Worm (Caenorhabditis elegans) whole organism, L1 larva: ENCODE data around the gene F44D12.19.

Experiments
- aha-1 ChIP-seq: fragments of 150-350 bp; optimal IDR thresholded peaks from 2 replicates; lab custom pipeline; 2014; ENCODE audit warnings: missing biosample characterization, missing genetic modification characterization
- ama-1 ChIP-seq: fragments of 150-350 bp; optimal IDR thresholded peaks from 2 replicates; lab custom pipeline; 2014
- ces-1 ChIP-seq: fragments of 150-350 bp; optimal IDR thresholded peaks from 2 replicates; lab custom pipeline; 2014; ENCODE audit warnings: missing biosample characterization, missing genetic modification reagents, missing genetic modification characterization
- dpl-1 ChIP-seq, 3 experiments: fragments of 150-350 bp in 2 of 3; sonication (generic microtip) in 1 of 3; optimal IDR thresholded peaks; 2 replicates each; lab custom pipeline; 2014 to 2017; ENCODE audit warnings: missing biosample characterization in 3 of 3, missing genetic modification characterization in 3 of 3, missing genetic modification reagents in 3 of 3
- ets-5 ChIP-seq: fragments of 200-800 bp; sonication (Bioruptor generic); IDR thresholded peaks from 2 replicates; pipeline ENCODE4 v1.3.6; 2022; ENCODE audit warnings: missing genetic modification characterization, missing compliant biosample characterization
- isw-1 ChIP-seq: fragments of 200-800 bp; sonication (Bioruptor generic); IDR thresholded peaks from 2 replicates; pipeline ENCODE4 v1.3.6; 2022; ENCODE audit warnings: missing genetic modification characterization, missing compliant biosample characterization
- lin-14 ChIP-seq: fragments of 200-800 bp; sonication (Bioruptor generic); optimal IDR thresholded peaks from 2 replicates; lab custom pipeline; 2018; ENCODE audit warnings: mild to moderate bottlenecking, missing genetic modification characterization, moderate library complexity, missing compliant biosample characterization
- nhr-237 ChIP-seq: fragments of 150-350 bp; optimal IDR thresholded peaks from 2 replicates; lab custom pipeline; 2014; ENCODE audit warnings: missing biosample characterization, missing genetic modification characterization
- nhr-28 ChIP-seq: fragments of 150-350 bp; optimal IDR thresholded peaks from 2 replicates; lab custom pipeline; 2014; ENCODE audit warnings: missing biosample characterization, missing genetic modification characterization
- pqm-1 ChIP-seq: sonication (generic microtip); optimal IDR thresholded peaks from 3 replicates; lab custom pipeline; 2017; ENCODE audit warnings: missing biosample characterization, missing genetic modification characterization
- unc-130 ChIP-seq: fragments of 150-350 bp; optimal IDR thresholded peaks from 2 replicates; lab custom pipeline; 2017; ENCODE audit warnings: missing biosample characterization, missing genetic modification characterization, inconsistent platforms

- TF ChIP-seq dpl-1 (GFP tag; optimal IDR thresholded peaks at IDR 0.05; lab: Kevin White, UChicago) = no peak
- no peak for TF ChIP-seq nhr-28 (tag; lab: Kevin White, UChicago)
- no peak for TF ChIP-seq unc-130
- TF ChIP-seq isw-1 (GFP tag; lab: Robert Waterston, UW) = no peak
- TF ChIP-seq ama-1 (lab: Kevin White, UChicago) = no peak
- no peak for TF ChIP-seq pqm-1 (tag; lab: Kevin White, UChicago)
- TF ChIP-seq ces-1 = no peak
- no peak for TF ChIP-seq nhr-237 (tag; lab: Kevin White, UChicago)
- no peak for TF ChIP-seq aha-1 (tag; lab: Kevin White, UChicago)
- TF ChIP-seq ets-5 (GFP tag; lab: Robert Waterston, UW) = no peak
- TF ChIP-seq lin-14 (GFP tag; lab: Kevin White, UChicago) = peak; percentile 78
Observed at ce11 chrIV:10007758-10008157, 13.6 kb upstream of the F44D12.19 start.
